Fruit fly (Drosophila melanogaster) whole organism: ENCODE results near the gene msk.

ENCODE experiments used
- CG8478 ChIP-seq: fragments of >200 bp; optimal IDR thresholded peaks from 2 replicates; lab custom pipeline; 2018; ENCODE audit warnings: inconsistent platforms
- Dll ChIP-seq: fragments of >200 bp; optimal IDR thresholded peaks from 2 replicates; lab custom pipeline; 2017
- EcR ChIP-seq, 2 experiments: fragments of >200 bp; optimal IDR thresholded peaks; 2 replicates each; lab custom pipeline; 2017; ENCODE audit warnings: missing biosample characterization in 2 of 2, missing genetic modification characterization in 2 of 2, missing genetic modification reagents in 2 of 2
- pan ChIP-seq: fragments of >200 bp; optimal IDR thresholded peaks from 2 replicates; lab custom pipeline; 2017
- psq ChIP-seq: fragments of >200 bp; optimal IDR thresholded peaks from 2 replicates; lab custom pipeline; 2017

DNA sequence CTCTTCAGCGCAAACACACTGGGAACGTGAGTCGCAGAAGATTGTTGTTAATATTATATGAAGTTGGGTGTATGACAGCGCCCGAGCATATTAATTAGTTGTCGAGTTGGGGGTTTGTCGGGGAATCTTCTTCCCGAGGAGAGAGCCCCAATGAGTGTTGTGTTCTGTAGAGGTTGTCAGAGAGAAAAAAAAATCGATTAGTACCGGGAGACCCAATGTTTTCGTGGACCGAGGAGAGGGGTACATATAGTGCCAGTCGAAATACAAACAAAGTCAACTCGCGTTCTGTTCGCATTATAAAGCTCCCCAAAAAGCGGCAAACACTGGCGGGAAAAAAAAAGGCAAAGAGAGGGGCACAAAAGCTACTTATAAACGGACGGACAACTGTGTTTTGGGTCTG, 42.1 kb upstream of the msk start:
- TF ChIP-seq EcR (GFP tag; optimal IDR thresholded peaks at IDR 0.05; lab: Kevin White, UChicago), result no peak
- TF ChIP-seq pan (lab: Kevin White, UChicago), result no peak
- TF ChIP-seq psq (lab: Kevin White, UChicago), result no peak
- no peak for TF ChIP-seq CG8478 (lab: Kevin White, UChicago)
- no peak for TF ChIP-seq Dll (lab: Kevin White, UChicago)
